Fruit fly (Drosophila melanogaster) Kc167 (cell line): ENCODE measurements around the gene CG45493.
"Not testable (repeated sequence)": the region's sequence is repeated elsewhere in the genome, so short reads cannot be mapped to it uniquely, and the experiment has no call there.

ENCODE experiments used
- Myc ChIP-seq: fragments of >200 bp; optimal IDR thresholded peaks from 2 replicates; lab custom pipeline; 2017; ENCODE audit warnings: missing external identifiers
- Sin3A ChIP-seq: fragments of >200 bp; optimal IDR thresholded peaks from 2 replicates; lab custom pipeline; 2018; ENCODE audit warnings: missing external identifiers
- h ChIP-seq: fragments of >200 bp; optimal IDR thresholded peaks from 3 replicates; lab custom pipeline; 2018; ENCODE audit warnings: missing external identifiers
- insv ChIP-seq: fragments of >200 bp; optimal IDR thresholded peaks from 3 replicates; lab custom pipeline; 2018; ENCODE audit warnings: missing external identifiers
- psq ChIP-seq: fragments of >200 bp; optimal IDR thresholded peaks from 2 replicates; lab custom pipeline; 2017; ENCODE audit warnings: missing external identifiers
- ttk ChIP-seq: sonication (Bioruptor generic); optimal IDR thresholded peaks from 2 replicates; lab custom pipeline; 2017; ENCODE audit warnings: missing external identifiers

The CG45493 gene

dm6 chrX:19948773-19949172 lies at the start of gene CG45493:
Gene CG45493, minus strand, starts transcription at chrX:19948873.
- TF ChIP-seq Myc, Sin3A, psq: not testable (repeated sequence)

DNA sequence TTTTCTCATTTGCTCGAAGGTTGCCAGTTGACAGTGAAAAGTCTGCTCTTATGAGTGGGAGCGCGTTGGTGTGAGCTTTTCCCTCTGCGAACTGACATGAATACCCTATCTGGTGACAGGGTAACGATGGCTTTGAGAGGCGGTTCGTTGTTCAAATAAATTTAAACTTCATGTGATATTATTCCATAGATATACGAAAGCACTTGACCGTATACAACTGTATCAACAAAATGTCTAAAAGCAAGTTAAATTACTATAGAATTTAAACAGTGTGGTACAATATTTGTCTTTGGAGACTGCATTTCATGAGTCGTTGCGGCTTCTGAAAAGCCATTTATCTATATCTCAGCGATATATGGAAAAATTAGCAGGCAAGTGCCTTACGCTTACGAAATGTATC lies 15.5 kb upstream of the CG45493 start:
- TF ChIP-seq Myc = no peak
- no peak for TF ChIP-seq Sin3A
- no peak for TF ChIP-seq ttk (lab: Kevin White, UChicago)
- TF ChIP-seq h (lab: Kevin White, UChicago) = no peak
- no peak for TF ChIP-seq insv (lab: Kevin White, UChicago)
- no peak for TF ChIP-seq psq

DNA sequence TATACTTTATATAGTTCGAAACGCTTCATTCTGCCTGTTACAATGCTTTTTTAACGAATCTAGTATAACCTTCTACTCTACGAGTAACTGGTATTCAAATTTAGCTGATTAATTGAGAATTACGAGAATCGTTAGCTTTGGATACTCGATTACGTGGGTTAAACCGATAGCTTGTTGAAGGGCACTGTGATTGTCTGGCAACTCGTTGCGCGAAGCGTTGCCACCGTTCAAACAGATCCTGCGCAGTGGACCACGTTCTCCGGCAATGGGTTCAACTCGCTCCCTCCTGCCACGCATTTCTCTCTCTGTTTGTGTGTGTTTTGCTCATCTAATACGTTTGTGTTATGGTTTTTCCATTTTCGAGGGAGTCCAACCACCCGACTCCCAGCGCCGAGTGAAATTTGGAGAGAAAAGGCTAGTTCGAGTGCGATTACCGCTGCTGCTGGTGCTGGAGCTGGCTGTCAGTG lies 12.2 kb upstream of the CG45493 start, which contains the start of gene Nep3:
TSS of gene Nep3 (plus strand) at position 417 of the 467 bp plus-strand sequence.
- TF ChIP-seq h (lab: Kevin White, UChicago) (no peak), Sin3A (no peak), insv (lab: Kevin White, UChicago) (no peak), ttk (lab: Kevin White, UChicago) (no peak), psq (no peak), Myc (no peak)

- TF ChIP-seq ttk (lab: Kevin White, UChicago) (no peak), Myc (no peak), Sin3A (no peak), h (lab: Kevin White, UChicago) (no peak), insv (lab: Kevin White, UChicago) (no peak), psq (no peak)
Measured at dm6 chrX:19959353-19959969, 10.8 kb upstream of the CG45493 start, which contains the start of gene CG12655. Gene CG12655, minus strand, starts transcription at chrX:19959403.

DNA sequence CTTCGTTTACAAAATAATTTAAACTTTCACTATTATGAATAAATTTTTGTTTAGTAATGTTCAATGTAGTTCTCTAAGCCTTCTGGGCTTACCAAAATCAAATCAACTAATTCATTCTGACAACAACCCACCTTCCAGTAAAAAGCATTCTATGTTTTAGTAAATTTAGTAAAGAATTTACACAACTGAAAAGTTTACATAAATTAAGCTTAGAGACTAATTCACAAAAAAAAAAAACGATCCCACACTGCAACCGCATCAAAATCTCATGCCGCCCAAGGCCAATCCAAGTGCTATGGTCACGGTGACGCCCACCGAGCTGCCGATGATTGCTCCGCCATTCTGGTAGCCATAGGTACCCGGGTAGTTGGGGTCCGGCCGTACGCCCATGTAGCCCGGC lies 9.6 kb upstream of the CG45493 start, which contains the start of gene CG43784:
TSS of gene CG43784 (minus strand) at position 101 of the 400 bp plus-strand sequence.
- not testable (repeated sequence) for TF ChIP-seq Myc, psq, Sin3A

DNA sequence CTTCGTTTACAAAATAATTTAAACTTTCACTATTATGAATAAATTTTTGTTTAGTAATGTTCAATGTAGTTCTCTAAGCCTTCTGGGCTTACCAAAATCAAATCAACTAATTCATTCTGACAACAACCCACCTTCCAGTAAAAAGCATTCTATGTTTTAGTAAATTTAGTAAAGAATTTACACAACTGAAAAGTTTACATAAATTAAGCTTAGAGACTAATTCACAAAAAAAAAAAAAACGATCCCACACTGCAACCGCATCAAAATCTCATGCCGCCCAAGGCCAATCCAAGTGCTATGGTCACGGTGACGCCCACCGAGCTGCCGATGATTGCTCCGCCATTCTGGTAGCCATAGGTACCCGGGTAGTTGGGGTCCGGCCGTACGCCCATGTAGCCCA lies 4.8 kb upstream of the CG45493 start, which contains the start of gene CG45494:
TSS of gene CG45494 (minus strand) at position 101 of the 400 bp plus-strand sequence.
- not testable (repeated sequence) for TF ChIP-seq Sin3A; ttk (lab: Kevin White, UChicago); h (lab: Kevin White, UChicago)

dm6 chrX:19944047-19944446 lies 4.6 kb downstream of the CG45493 start, which contains the start of gene CG45492:
Gene CG45492, minus strand, starts transcription at chrX:19944147.
- TF ChIP-seq psq; insv (lab: Kevin White, UChicago); h (lab: Kevin White, UChicago): not testable (repeated sequence)

dm6 chrX:19938894-19939293 lies 9.8 kb downstream of the CG45493 start, which contains the start of gene CG45491:
Gene CG45491, minus strand, starts transcription at chrX:19938994.
- TF ChIP-seq Myc; ttk (lab: Kevin White, UChicago); psq: not testable (repeated sequence)

DNA sequence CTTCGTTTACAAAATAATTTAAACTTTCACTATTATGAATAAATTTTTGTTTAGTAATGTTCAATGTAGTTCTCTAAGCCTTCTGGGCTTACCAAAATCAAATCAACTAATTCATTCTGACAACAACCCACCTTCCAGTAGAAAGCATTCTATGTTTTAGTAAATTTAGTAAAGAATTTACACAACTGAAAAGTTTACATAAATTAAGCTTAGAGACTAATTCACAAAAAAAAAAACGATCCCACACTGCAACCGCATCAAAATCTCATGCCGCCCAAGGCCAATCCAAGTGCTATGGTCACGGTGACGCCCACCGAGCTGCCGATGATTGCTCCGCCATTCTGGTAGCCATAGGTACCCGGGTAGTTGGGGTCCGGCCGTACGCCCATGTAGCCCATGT lies 14.5 kb downstream of the CG45493 start, which contains the start of gene CG45490:
TSS of gene CG45490 (minus strand) at position 101 of the 400 bp plus-strand sequence.
- TF ChIP-seq psq; insv (lab: Kevin White, UChicago); h (lab: Kevin White, UChicago): not testable (repeated sequence)

DNA sequence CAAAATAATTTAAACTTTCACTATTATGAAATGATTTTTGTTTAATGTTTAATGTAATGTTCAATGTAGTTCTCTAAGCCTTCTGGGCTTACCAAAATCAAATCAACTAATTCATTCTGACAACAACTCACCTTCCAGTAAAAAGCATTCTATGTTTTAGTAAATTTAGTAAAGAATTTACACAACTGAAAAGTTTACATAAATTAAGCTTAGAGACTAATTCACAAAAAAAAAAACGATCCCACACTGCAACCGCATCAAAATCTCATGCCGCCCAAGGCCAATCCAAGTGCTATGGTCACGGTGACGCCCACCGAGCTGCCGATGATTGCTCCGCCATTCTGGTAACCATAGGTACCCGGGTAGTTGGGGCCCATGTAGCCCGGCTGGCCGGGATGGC lies 19.6 kb downstream of the CG45493 start, which contains the start of gene CG45489:
TSS of gene CG45489 (minus strand) at position 101 of the 400 bp plus-strand sequence.
- TF ChIP-seq ttk (lab: Kevin White, UChicago); Sin3A; h (lab: Kevin White, UChicago): not testable (repeated sequence)

- not testable (repeated sequence) for TF ChIP-seq h (lab: Kevin White, UChicago); insv (lab: Kevin White, UChicago); Sin3A
Measured at dm6 chrX:19920335-19920734, 28.3 kb downstream of the CG45493 start, which contains the start of gene CG45488. Gene CG45488, minus strand, starts transcription at chrX:19920435.

DNA sequence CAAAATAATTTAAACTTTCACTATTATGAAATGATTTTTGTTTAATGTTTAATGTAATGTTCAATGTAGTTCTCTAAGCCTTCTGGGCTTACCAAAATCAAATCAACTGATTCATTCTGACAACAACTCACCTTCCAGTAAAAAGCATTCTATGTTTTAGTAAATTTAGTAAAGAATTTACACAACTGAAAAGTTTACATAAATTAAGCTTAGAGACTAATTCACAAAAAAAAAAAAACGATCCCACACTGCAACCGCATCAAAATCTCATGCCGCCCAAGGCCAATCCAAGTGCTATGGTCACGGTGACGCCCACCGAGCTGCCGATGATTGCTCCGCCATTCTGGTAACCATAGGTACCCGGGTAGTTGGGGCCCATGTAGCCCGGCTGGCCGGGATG lies 33.5 kb downstream of the CG45493 start, which contains the start of gene CG45487:
TSS of gene CG45487 (minus strand) at position 101 of the 400 bp plus-strand sequence.
- not testable (repeated sequence) for TF ChIP-seq Myc; psq; h (lab: Kevin White, UChicago)

dm6 chrX:19910017-19910416 lies 38.7 kb downstream of the CG45493 start, which contains the start of gene CG45486:
Gene CG45486, minus strand, starts transcription at chrX:19910117.
- TF ChIP-seq ttk (lab: Kevin White, UChicago); Sin3A; psq: not testable (repeated sequence)
